Comparison of ENCODE assay signal across 2 worm cellular contexts in genomic region chrIV:2639666-2640273, ce11.
A peak's percentile ranks its signal among the peaks of the same experiment; 100 is the strongest.
TF ChIP-seq lines count a peak whose summit lies in the region.

No protein-coding gene starts in this region.

TF ChIP-seq in whole organism, L4 larva, 104 proteins besides CTCF, POLR2A, EP300 and RAD21 (continued from another document):
- TF ChIP-seq saeg-2 (GFP tag; IDR thresholded peaks at IDR 0.05; lab: Robert Waterston, UW) (no peak), ces-1 (GFP tag; optimal IDR thresholded peaks at IDR 0.05; lab: Kevin White, UChicago) (no peak), nhr-77 (tag; optimal IDR thresholded peaks at IDR 0.05; lab: Kevin White, UChicago) (no peak), madf-5 (GFP tag; IDR thresholded peaks at IDR 0.05; lab: Robert Waterston, UW) (peak; percentile 82 to 84; a peak in 2 of 4 replicates), pha-4 (GFP tag; IDR thresholded peaks at IDR 0.05; lab: Robert Waterston, UW) (peak; percentile 87), pha-4 (tag; optimal IDR thresholded peaks at IDR 0.05; lab: Kevin White, UChicago) (no peak), daf-16 (GFP tag; optimal IDR thresholded peaks at IDR 0.05; lab: Kevin White, UChicago) (peak in 1 of 2 experiments; percentile 77), daf-16 (tag; optimal IDR thresholded peaks at IDR 0.05; lab: Kevin White, UChicago) (peak; percentile 37), lsy-2 (tag; optimal IDR thresholded peaks at IDR 0.05; lab: Kevin White, UChicago) (peak in 1 of 2 experiments; percentile 43), Y5F2A.4 (GFP tag; optimal IDR thresholded peaks at IDR 0.05; lab: Kevin White, UChicago) (peak; percentile 73), snpc-4 (tag; optimal IDR thresholded peaks at IDR 0.05; lab: Kevin White, UChicago) (no peak), fos-1 (tag; optimal IDR thresholded peaks at IDR 0.05; lab: Kevin White, UChicago) (no peak), tag-97 (GFP tag; IDR thresholded peaks at IDR 0.05; lab: Robert Waterston, UW) (no peak), lir-3 (tag; optimal IDR thresholded peaks at IDR 0.05; lab: Kevin White, UChicago) (no peak), ztf-11 (tag; optimal IDR thresholded peaks at IDR 0.05; lab: Kevin White, UChicago) (no peak), hlh-30 (tag; optimal IDR thresholded peaks at IDR 0.05; lab: Kevin White, UChicago; ENCODE audit: insufficient read depth) (peak; percentile 32), egl-27 (tag; optimal IDR thresholded peaks at IDR 0.05; lab: Kevin White, UChicago) (no peak), daf-12 (tag; optimal IDR thresholded peaks at IDR 0.05; lab: Kevin White, UChicago) (no peak), egl-43 (GFP tag; IDR thresholded peaks at IDR 0.05; lab: Robert Waterston, UW) (peak; percentile 97), dmd-8 (GFP tag; IDR thresholded peaks at IDR 0.05; lab: Robert Waterston, UW) (peak; percentile 96), lin-29 (GFP tag; IDR thresholded peaks at IDR 0.05; lab: Robert Waterston, UW) (peak; percentile 35; the same call in 1 of the 2 replicates), nhr-28 (tag; optimal IDR thresholded peaks at IDR 0.05; lab: Kevin White, UChicago) (no peak), zfp-2 (tag; optimal IDR thresholded peaks at IDR 0.05; lab: Kevin White, UChicago) (no peak), vab-7 (GFP tag; IDR thresholded peaks at IDR 0.05; lab: Robert Waterston, UW) (peak; percentile 78), hmg-1.1 (GFP tag; IDR thresholded peaks at IDR 0.05; lab: Robert Waterston, UW) (peak; percentile 87), duxl-1 (tag; optimal IDR thresholded peaks at IDR 0.05; lab: Kevin White, UChicago; ENCODE audit: poor library complexity) (no peak), ceh-82 (tag; optimal IDR thresholded peaks at IDR 0.05; lab: Kevin White, UChicago) (no peak), ceh-28 (tag; optimal IDR thresholded peaks at IDR 0.05; lab: Kevin White, UChicago) (peak; percentile 97), arid-1 (GFP tag; conservative IDR thresholded peaks at IDR 0.05; lab: Robert Waterston, UW) (peak; percentile 83), rbr-2 (tag; optimal IDR thresholded peaks at IDR 0.05; lab: Kevin White, UChicago) (peak; percentile 22), pqm-1 (tag; optimal IDR thresholded peaks at IDR 0.05; lab: Kevin White, UChicago) (no peak), nhr-11 (tag; optimal IDR thresholded peaks at IDR 0.05; lab: Kevin White, UChicago) (no peak), dmd-6 (GFP tag; IDR thresholded peaks at IDR 0.05; lab: Robert Waterston, UW) (peak; percentile 53), unc-62 (GFP tag; optimal IDR thresholded peaks at IDR 0.05 in 1 of 2; lab: Kevin White, UChicago) (no peak), unc-62 (tag; optimal IDR thresholded peaks at IDR 0.05; lab: Kevin White, UChicago) (no peak), lim-7 (GFP tag; IDR thresholded peaks at IDR 0.05; lab: Robert Waterston, UW) (peak; percentile 91), nhr-111 (GFP tag; optimal IDR thresholded peaks at IDR 0.05; lab: Kevin White, UChicago) (no peak), ZK337.2 (GFP tag; IDR thresholded peaks at IDR 0.05; lab: Robert Waterston, UW) (peak; percentile 48; the same call in 1 of the 2 replicates), R02D3.7 (tag; optimal IDR thresholded peaks at IDR 0.05; lab: Kevin White, UChicago) (no peak), ceh-32 (tag; optimal IDR thresholded peaks at IDR 0.05; lab: Kevin White, UChicago; ENCODE audit: poor library complexity) (no peak), zfp-3 (GFP tag; conservative IDR thresholded peaks at IDR 0.05; lab: Robert Waterston, UW) (0 out of 2 replicates have a peak, but pooled peaks have one; percentile 50), Y75B8A.6 (GFP tag; IDR thresholded peaks at IDR 0.05; lab: Robert Waterston, UW) (no peak; the same call in 1 of the 2 replicates), unc-130 (GFP tag; optimal IDR thresholded peaks at IDR 0.05; lab: Kevin White, UChicago) (peak; percentile 10), spr-1 (tag; optimal IDR thresholded peaks at IDR 0.05; lab: Kevin White, UChicago) (peak; percentile 13), nhr-6 (tag; optimal IDR thresholded peaks at IDR 0.05; lab: Kevin White, UChicago) (no peak), jun-1 (tag; optimal IDR thresholded peaks at IDR 0.05; lab: Kevin White, UChicago) (no peak), tra-1 (GFP tag; IDR thresholded peaks at IDR 0.05; lab: Robert Waterston, UW) (peak; percentile 76)

TF ChIP-seq in whole organism, late embryonic, 69 proteins besides CTCF, POLR2A, EP300 and RAD21 (continued from another document):
- peak; percentile 44 for TF ChIP-seq C38D4.7 (GFP tag; optimal IDR thresholded peaks at IDR 0.05; lab: Kevin White, UChicago)
- TF ChIP-seq che-1 (tag; optimal IDR thresholded peaks at IDR 0.05; lab: Kevin White, UChicago): peak; percentile 61
- TF ChIP-seq tbx-2 (tag; optimal IDR thresholded peaks at IDR 0.05; lab: Kevin White, UChicago): peak; percentile 42
